Fruit fly (Drosophila melanogaster) whole organism, adult: ENCODE data around the gene CG31468.

Experiments
- CG11617 ChIP-seq: fragments of 200-800 bp; sonication (Bioruptor generic); optimal IDR thresholded peaks from 2 replicates; lab custom pipeline; 2017; ENCODE audit warnings: mild to moderate bottlenecking, missing biosample characterization, missing genetic modification reagents, missing genetic modification characterization
- CG12768 ChIP-seq: fragments of 200-800 bp; sonication (Bioruptor generic); optimal IDR thresholded peaks from 2 replicates; lab custom pipeline; 2017; ENCODE audit warnings: missing biosample characterization, missing genetic modification characterization, mild to moderate bottlenecking, moderate library complexity, missing genetic modification reagents
- CG14711 ChIP-seq: fragments of 200-800 bp; sonication (Bioruptor generic); optimal IDR thresholded peaks from 2 replicates; lab custom pipeline; 2018; ENCODE audit warnings: missing biosample characterization, mild to moderate bottlenecking, missing genetic modification characterization, moderate library complexity
- CG1620 ChIP-seq: fragments of 200-800 bp; sonication (Bioruptor generic); optimal IDR thresholded peaks from 2 replicates; lab custom pipeline; 2016; ENCODE audit warnings: missing biosample characterization, missing genetic modification characterization
- CG33017 ChIP-seq: fragments of 200-800 bp; sonication (Bioruptor generic); optimal IDR thresholded peaks from 2 replicates; lab custom pipeline; 2018; ENCODE audit warnings: missing biosample characterization, mild to moderate bottlenecking, missing genetic modification characterization, moderate library complexity
- CG5204 ChIP-seq: fragments of 200-800 bp; sonication (Bioruptor generic); optimal IDR thresholded peaks from 2 replicates; lab custom pipeline; 2016; ENCODE audit warnings: missing biosample characterization, missing genetic modification characterization
- CG7045 ChIP-seq: fragments of 200-800 bp; sonication (Bioruptor generic); optimal IDR thresholded peaks from 2 replicates; lab custom pipeline; 2017; ENCODE audit warnings: missing biosample characterization, mild to moderate bottlenecking, missing genetic modification characterization
- CG7101 ChIP-seq: fragments of 200-800 bp; sonication (Bioruptor generic); optimal IDR thresholded peaks from 2 replicates; lab custom pipeline; 2018; ENCODE audit warnings: missing biosample characterization, mild to moderate bottlenecking, missing genetic modification characterization, moderate library complexity
- Clk ChIP-seq: fragments of 200-800 bp; sonication (Bioruptor generic); optimal IDR thresholded peaks from 2 replicates; lab custom pipeline; 2017; ENCODE audit warnings: missing biosample characterization, missing genetic modification characterization
- Crg-1 ChIP-seq: fragments of 200-800 bp; sonication (Bioruptor generic); optimal IDR thresholded peaks from 2 replicates; lab custom pipeline; 2016; ENCODE audit warnings: missing biosample characterization, missing genetic modification characterization
- Hr96 ChIP-seq: fragments of 200-800 bp; sonication (Bioruptor generic); optimal IDR thresholded peaks from 2 replicates; lab custom pipeline; 2016; ENCODE audit warnings: missing biosample characterization, missing genetic modification characterization
- Mnt ChIP-seq: fragments of 200-800 bp; sonication (Bioruptor generic); optimal IDR thresholded peaks from 2 replicates; lab custom pipeline; 2016; ENCODE audit warnings: missing biosample characterization, mild to moderate bottlenecking, missing genetic modification characterization
- bab1 ChIP-seq: fragments of 200-800 bp; sonication (Bioruptor generic); optimal IDR thresholded peaks from 3 replicates; lab custom pipeline; 2019; ENCODE audit warnings: missing biosample characterization, mild to moderate bottlenecking, missing genetic modification characterization, moderate library complexity
- cic ChIP-seq: fragments of 200-800 bp; sonication (Bioruptor generic); optimal IDR thresholded peaks from 2 replicates; lab custom pipeline; 2017; ENCODE audit warnings: missing biosample characterization, mild to moderate bottlenecking, missing genetic modification characterization, moderate library complexity
- cnc ChIP-seq, 2 experiments: fragments of >200 bp; optimal IDR thresholded peaks; 2 replicates each; lab custom pipeline; 2017
- kay ChIP-seq: fragments of 200-800 bp; sonication (Bioruptor generic); peaks from one replicate; lab custom pipeline; 2016; ENCODE audit warnings: missing biosample characterization, missing genetic modification characterization, borderline replicate concordance
- ovo ChIP-seq: fragments of 200-800 bp; sonication (Bioruptor generic); optimal IDR thresholded peaks from 2 replicates; lab custom pipeline; 2016; ENCODE audit warnings: missing biosample characterization, missing genetic modification characterization
- pad ChIP-seq: fragments of 200-800 bp; sonication (Bioruptor generic); optimal IDR thresholded peaks from 3 replicates; lab custom pipeline; 2017; ENCODE audit warnings: missing biosample characterization, missing genetic modification characterization, mild to moderate bottlenecking, moderate library complexity, missing genetic modification reagents
- tj ChIP-seq: fragments of 200-800 bp; sonication (Bioruptor generic); optimal IDR thresholded peaks from 3 replicates; lab custom pipeline; 2017; ENCODE audit warnings: missing biosample characterization, mild to moderate bottlenecking, missing genetic modification characterization, moderate library complexity
- toe ChIP-seq: fragments of 200-800 bp; sonication (Bioruptor generic); optimal IDR thresholded peaks from 2 replicates; lab custom pipeline; 2016; ENCODE audit warnings: missing biosample characterization, missing genetic modification characterization

CG31468 gene

dm6 chr3R:23675646-23676045, 24.5 kb downstream of the CG31468 start:
- peak; percentile 9 for TF ChIP-seq kay (GFP tag; lab: Kevin White, UChicago)
- no peak for TF ChIP-seq CG12768 (GFP tag; lab: Kevin White, UChicago)
- no peak for TF ChIP-seq Mnt (GFP tag; lab: Kevin White, UChicago)

dm6 chr3R:23674369-23674768, 25.8 kb downstream of the CG31468 start:
- no peak for TF ChIP-seq pad (GFP tag; lab: Kevin White, UChicago)
- no peak for TF ChIP-seq ovo (GFP tag; lab: Kevin White, UChicago)
- TF ChIP-seq kay (GFP tag; lab: Kevin White, UChicago) = no peak
- no peak for TF ChIP-seq cnc (optimal IDR thresholded peaks at IDR 0.05; lab: Kevin White, UChicago)
- TF ChIP-seq tj (GFP tag; lab: Kevin White, UChicago) = no peak
- TF ChIP-seq CG1620 (GFP tag; lab: Kevin White, UChicago) = no peak
- TF ChIP-seq bab1 (GFP tag; lab: Kevin White, UChicago) = no peak
- TF ChIP-seq Hr96 (GFP tag; lab: Kevin White, UChicago) = no peak
- TF ChIP-seq Crg-1 (GFP tag; lab: Kevin White, UChicago) = no peak
- TF ChIP-seq CG12768 (GFP tag; lab: Kevin White, UChicago) = no peak

dm6 chr3R:23673084-23673483, 27.1 kb downstream of the CG31468 start:
- TF ChIP-seq Hr96 (GFP tag; lab: Kevin White, UChicago) (no peak), CG1620 (GFP tag; lab: Kevin White, UChicago) (no peak), cic (GFP tag; lab: Kevin White, UChicago) (no peak), cnc (optimal IDR thresholded peaks at IDR 0.05; lab: Kevin White, UChicago) (no peak), CG7045 (no peak), bab1 (GFP tag; lab: Kevin White, UChicago) (no peak)

- TF ChIP-seq CG1620 (GFP tag; lab: Kevin White, UChicago) = peak; percentile 98
- TF ChIP-seq Hr96 (GFP tag; lab: Kevin White, UChicago) = peak; percentile 99
- TF ChIP-seq CG7101 (tag; lab: Kevin White, UChicago) = peak; percentile 99
- peak; percentile 95 for TF ChIP-seq Mnt (GFP tag; lab: Kevin White, UChicago)
- TF ChIP-seq Crg-1 (GFP tag; lab: Kevin White, UChicago) = peak; percentile 99
- peak; percentile 96 for TF ChIP-seq pad (GFP tag; lab: Kevin White, UChicago)
- TF ChIP-seq cnc (optimal IDR thresholded peaks at IDR 0.05; lab: Kevin White, UChicago) = no peak
- TF ChIP-seq CG5204 = peak; percentile 100
- peak; percentile 98 for TF ChIP-seq bab1 (GFP tag; lab: Kevin White, UChicago)
- TF ChIP-seq toe (GFP tag; lab: Kevin White, UChicago) = peak; percentile 100
- TF ChIP-seq CG12768 (GFP tag; lab: Kevin White, UChicago) = peak; percentile 100
- TF ChIP-seq cic (GFP tag; lab: Kevin White, UChicago) = peak; percentile 96
- TF ChIP-seq kay (GFP tag; lab: Kevin White, UChicago) = peak; percentile 57
- TF ChIP-seq CG33017 (tag; lab: Kevin White, UChicago) = peak; percentile 99
- peak; percentile 95 for TF ChIP-seq tj (GFP tag; lab: Kevin White, UChicago)
- TF ChIP-seq ovo (GFP tag; lab: Kevin White, UChicago) = peak; percentile 100
- peak; percentile 99 for TF ChIP-seq Clk (GFP tag; lab: Kevin White, UChicago)
- peak; percentile 96 for TF ChIP-seq CG14711 (tag; lab: Kevin White, UChicago)
- peak; percentile 100 for TF ChIP-seq CG11617 (GFP tag; lab: Kevin White, UChicago)
- peak; percentile 100 for TF ChIP-seq CG7045
Measured at dm6 chr3R:23669401-23670216, 30.5 kb downstream of the CG31468 start, which contains the start of gene CG31145. CG31145 (minus strand) TSS chr3R:23669659.

DNA sequence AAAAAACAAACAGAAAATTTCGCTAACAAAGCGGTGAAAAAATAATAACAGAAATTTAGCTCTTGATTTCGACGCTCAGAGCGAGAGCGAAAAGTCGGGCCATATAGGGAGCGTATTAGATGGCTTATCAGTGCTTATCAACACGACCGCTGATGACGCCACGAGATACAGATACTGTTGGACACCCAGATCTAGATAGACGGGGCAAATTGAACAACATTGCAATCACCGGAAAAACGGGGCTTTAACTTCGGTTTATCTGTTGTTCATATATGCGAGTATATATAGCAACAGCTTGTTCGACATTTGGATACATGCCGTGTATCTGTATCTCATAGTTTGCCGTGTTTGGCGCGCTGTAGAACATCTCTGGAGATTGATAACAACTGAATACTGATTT, 31.6 kb downstream of the CG31468 start:
- TF ChIP-seq tj (GFP tag; lab: Kevin White, UChicago) (no peak), cnc (optimal IDR thresholded peaks at IDR 0.05; lab: Kevin White, UChicago) (no peak), CG33017 (tag; lab: Kevin White, UChicago) (no peak), CG12768 (GFP tag; lab: Kevin White, UChicago) (no peak), CG14711 (tag; lab: Kevin White, UChicago) (no peak), Mnt (GFP tag; lab: Kevin White, UChicago) (no peak), CG7101 (tag; lab: Kevin White, UChicago) (no peak), CG1620 (GFP tag; lab: Kevin White, UChicago) (no peak), pad (GFP tag; lab: Kevin White, UChicago) (no peak), toe (GFP tag; lab: Kevin White, UChicago) (no peak), Clk (GFP tag; lab: Kevin White, UChicago) (no peak), bab1 (GFP tag; lab: Kevin White, UChicago) (no peak)

DNA sequence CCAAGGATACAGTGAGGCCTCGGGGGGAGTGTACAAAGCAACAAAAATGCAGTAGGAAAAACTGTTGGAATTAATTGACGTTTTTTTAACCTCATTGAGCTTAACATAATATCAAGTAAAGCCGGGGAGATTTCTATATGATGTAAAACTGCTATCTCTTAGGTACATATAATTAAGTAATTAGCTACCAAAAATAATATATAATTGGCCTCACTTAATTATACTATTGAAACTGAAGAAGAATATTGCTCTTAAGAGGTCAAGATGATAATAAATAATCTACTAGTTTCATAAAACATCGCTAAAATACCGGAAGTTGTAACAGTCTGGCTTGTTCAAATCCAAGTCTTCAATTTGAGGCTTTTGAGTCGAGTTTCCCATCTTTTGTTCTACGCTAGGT, 32.7 kb downstream of the CG31468 start:
- no peak for TF ChIP-seq cic (GFP tag; lab: Kevin White, UChicago)
- TF ChIP-seq CG7101 (tag; lab: Kevin White, UChicago) = no peak
- TF ChIP-seq CG12768 (GFP tag; lab: Kevin White, UChicago) = peak; percentile 39
- TF ChIP-seq tj (GFP tag; lab: Kevin White, UChicago) = no peak
- no peak for TF ChIP-seq Clk (GFP tag; lab: Kevin White, UChicago)
- TF ChIP-seq Crg-1 (GFP tag; lab: Kevin White, UChicago) = no peak
- TF ChIP-seq CG5204 = peak; percentile 19
- TF ChIP-seq CG7045 = peak; percentile 42
- TF ChIP-seq Hr96 (GFP tag; lab: Kevin White, UChicago) = no peak
